Fruit fly (Drosophila melanogaster) whole organism, embryonic: ENCODE results near the gene HDAC6.

ENCODE experiments used
- Aef1 ChIP-seq: fragments of 200-800 bp; sonication (Bioruptor generic); IDR thresholded peaks from 3 replicates; pipeline ENCODE4 v1.3.6; 2022; ENCODE audit warnings: missing biosample characterization, missing genetic modification characterization
- Asciz ChIP-seq: fragments of 200-800 bp; sonication (Bioruptor generic); optimal IDR thresholded peaks from 2 replicates; lab custom pipeline; 2017; ENCODE audit warnings: missing biosample characterization, mild to moderate bottlenecking, missing genetic modification characterization, missing genetic modification reagents
- CG10462 ChIP-seq: fragments of 200-800 bp; sonication (Bioruptor generic); optimal IDR thresholded peaks from 2 replicates; lab custom pipeline; 2016; ENCODE audit warnings: missing biosample characterization, missing genetic modification characterization
- CG10543 ChIP-seq: fragments of 200-800 bp; sonication (Bioruptor generic); optimal IDR thresholded peaks from 3 replicates; lab custom pipeline; 2017; ENCODE audit warnings: missing biosample characterization, mild to moderate bottlenecking, missing genetic modification characterization, moderate library complexity
- CG10654 ChIP-seq: fragments of 200-800 bp; sonication (Bioruptor generic); optimal IDR thresholded peaks from 2 replicates; lab custom pipeline; 2016; ENCODE audit warnings: missing biosample characterization, missing genetic modification characterization
- CG11695 ChIP-seq: fragments of 200-800 bp; sonication (Bioruptor generic); IDR thresholded peaks from 3 replicates; pipeline ENCODE4 v1.3.6; 2022; ENCODE audit warnings: missing biosample characterization, missing genetic modification characterization
- CG12104 ChIP-seq: fragments of 200-800 bp; sonication (Bioruptor generic); optimal IDR thresholded peaks from 3 replicates; lab custom pipeline; 2016; ENCODE audit warnings: missing biosample characterization, missing genetic modification characterization
- CG12769 ChIP-seq: fragments of 200-800 bp; sonication (Bioruptor generic); optimal IDR thresholded peaks from 2 replicates; lab custom pipeline; 2019; ENCODE audit warnings: missing biosample characterization, mild to moderate bottlenecking, missing genetic modification characterization, moderate library complexity
- CG13296 ChIP-seq: fragments of 200-800 bp; sonication (Bioruptor generic); optimal IDR thresholded peaks from 3 replicates; lab custom pipeline; 2018; ENCODE audit warnings: missing biosample characterization, mild to moderate bottlenecking, missing genetic modification characterization
- CG13775 ChIP-seq: fragments of 200-800 bp; sonication (Bioruptor generic); optimal IDR thresholded peaks from 3 replicates; lab custom pipeline; 2017; ENCODE audit warnings: missing biosample characterization, mild to moderate bottlenecking, missing genetic modification characterization
- CG15514 ChIP-seq: fragments of 200-800 bp; sonication (Bioruptor generic); optimal IDR thresholded peaks from 3 replicates; lab custom pipeline; 2017; ENCODE audit warnings: missing biosample characterization, missing genetic modification characterization, mild to moderate bottlenecking, moderate library complexity, missing genetic modification reagents
- CG18764 ChIP-seq: fragments of 200-800 bp; sonication (Bioruptor generic); optimal IDR thresholded peaks from 3 replicates; lab custom pipeline; 2016; ENCODE audit warnings: missing biosample characterization, missing genetic modification characterization
- CG2712 ChIP-seq: fragments of 200-800 bp; optimal IDR thresholded peaks from 3 replicates; lab custom pipeline; 2019; ENCODE audit warnings: missing biosample characterization, mild to moderate bottlenecking, missing genetic modification characterization, moderate library complexity
- CG5953 ChIP-seq: fragments of 200-800 bp; sonication (Bioruptor generic); IDR thresholded peaks from 2 replicates; pipeline ENCODE4 v1.3.6; 2022; ENCODE audit warnings: missing biosample characterization, missing genetic modification characterization
- CG6683 ChIP-seq: fragments of 200-800 bp; sonication (Bioruptor generic); optimal IDR thresholded peaks from 2 replicates; lab custom pipeline; 2017; ENCODE audit warnings: missing biosample characterization, mild to moderate bottlenecking, missing genetic modification characterization, missing genetic modification reagents
- CG6765 ChIP-seq: fragments of 200-800 bp; sonication (Bioruptor generic); optimal IDR thresholded peaks from 3 replicates; lab custom pipeline; 2017; ENCODE audit warnings: missing biosample characterization, mild to moderate bottlenecking, missing genetic modification characterization
- CG7839 ChIP-seq: fragments of 200-800 bp; sonication (Bioruptor generic); optimal IDR thresholded peaks from 3 replicates; lab custom pipeline; 2018; ENCODE audit warnings: missing biosample characterization, mild to moderate bottlenecking, missing genetic modification characterization, moderate library complexity
- CG8388 ChIP-seq: fragments of 200-800 bp; sonication (Bioruptor generic); optimal IDR thresholded peaks from 2 replicates; lab custom pipeline; 2019; ENCODE audit warnings: missing biosample characterization, mild to moderate bottlenecking, missing genetic modification characterization, moderate library complexity
- CG8924 ChIP-seq: fragments of 200-800 bp; optimal IDR thresholded peaks from 3 replicates; lab custom pipeline; 2019; ENCODE audit warnings: missing biosample characterization, mild to moderate bottlenecking, missing genetic modification characterization, moderate library complexity
- CG9215 ChIP-seq: fragments of 200-800 bp; sonication (Bioruptor generic); IDR thresholded peaks from 2 replicates; pipeline ENCODE4 v1.3.6; 2022; ENCODE audit warnings: missing biosample characterization, missing genetic modification characterization
- D19B ChIP-seq: fragments of 200-800 bp; sonication (Bioruptor generic); optimal IDR thresholded peaks from 2 replicates; lab custom pipeline; 2017; ENCODE audit warnings: missing biosample characterization, mild to moderate bottlenecking, missing genetic modification characterization
- Dip3 ChIP-seq: fragments of 200-800 bp; sonication (Bioruptor generic); optimal IDR thresholded peaks from 3 replicates; lab custom pipeline; 2016; ENCODE audit warnings: missing biosample characterization, missing genetic modification characterization
- E2f2 ChIP-seq: fragments of 200-800 bp; sonication (Bioruptor generic); IDR thresholded peaks from 2 replicates; pipeline ENCODE4 v1.3.6; 2022; ENCODE audit warnings: missing biosample characterization, missing genetic modification characterization
- Eip74EF ChIP-seq, 2 experiments: fragments of 200-800 bp in 1 of 2; fragments of >200 bp in 1 of 2; sonication (Bioruptor generic) in 1 of 2; optimal IDR thresholded peaks; 2 replicates each; lab custom pipeline; 2017 to 2019; ENCODE audit warnings: missing biosample characterization in 2 of 2, missing genetic modification characterization in 2 of 2, mild to moderate bottlenecking in 1 of 2, moderate library complexity in 1 of 2
- Hey ChIP-seq: fragments of 200-800 bp; sonication (Bioruptor generic); optimal IDR thresholded peaks from 3 replicates; lab custom pipeline; 2018; ENCODE audit warnings: missing biosample characterization, mild to moderate bottlenecking, missing genetic modification characterization
- Hmr ChIP-seq: fragments of 200-800 bp; sonication (Bioruptor generic); optimal IDR thresholded peaks from 3 replicates; lab custom pipeline; 2017; ENCODE audit warnings: mild to moderate bottlenecking, missing biosample characterization, missing genetic modification reagents, missing genetic modification characterization
- MBD-R2 ChIP-seq: fragments of 200-800 bp; sonication (Bioruptor generic); IDR thresholded peaks from 2 replicates; pipeline ENCODE4 v1.3.6; 2022; ENCODE audit warnings: missing biosample characterization, missing genetic modification characterization
- Nf-YA ChIP-seq: fragments of 200-800 bp; sonication (Bioruptor generic); IDR thresholded peaks from 2 replicates; pipeline ENCODE4 v1.3.6; 2022; ENCODE audit warnings: missing biosample characterization, missing genetic modification characterization
- Vsx1 ChIP-seq: fragments of 200-800 bp; sonication (Bioruptor generic); optimal IDR thresholded peaks from 2 replicates; lab custom pipeline; 2017; ENCODE audit warnings: missing biosample characterization, mild to moderate bottlenecking, missing genetic modification characterization, missing genetic modification reagents
- ab ChIP-seq: fragments of 200-800 bp; sonication (Bioruptor generic); optimal IDR thresholded peaks from 2 replicates; lab custom pipeline; 2016; ENCODE audit warnings: missing biosample characterization, missing genetic modification characterization
- az2 ChIP-seq: fragments of 200-800 bp; sonication (Bioruptor generic); optimal IDR thresholded peaks from 3 replicates; lab custom pipeline; 2016; ENCODE audit warnings: missing biosample characterization, missing genetic modification characterization
- chm ChIP-seq: fragments of 200-800 bp; sonication (Bioruptor generic); IDR thresholded peaks from 2 replicates; pipeline ENCODE4 v1.3.6; 2022; ENCODE audit warnings: missing biosample characterization, missing genetic modification characterization
- dpn ChIP-seq, 2 experiments: fragments of 200-800 bp; sonication (Bioruptor generic); optimal IDR thresholded peaks; 3 replicates each; lab custom pipeline; 2016; ENCODE audit warnings: missing biosample characterization in 2 of 2, missing genetic modification characterization in 2 of 2
- ewg ChIP-seq: fragments of 200-800 bp; sonication (Bioruptor generic); optimal IDR thresholded peaks from 3 replicates; lab custom pipeline; 2017; ENCODE audit warnings: mild to moderate bottlenecking, missing biosample characterization, missing genetic modification reagents, missing genetic modification characterization
- gce ChIP-seq: fragments of 200-800 bp; sonication (Bioruptor generic); IDR thresholded peaks from 3 replicates; pipeline ENCODE4 v1.3.6; 2022; ENCODE audit warnings: missing biosample characterization, missing genetic modification characterization
- gem ChIP-seq: fragments of 200-800 bp; sonication (Bioruptor generic); optimal IDR thresholded peaks from 2 replicates; lab custom pipeline; 2019; ENCODE audit warnings: missing biosample characterization, mild to moderate bottlenecking, missing genetic modification characterization, moderate library complexity
- ind ChIP-seq: fragments of 200-800 bp; sonication (Bioruptor generic); optimal IDR thresholded peaks from 3 replicates; lab custom pipeline; 2016; ENCODE audit warnings: missing biosample characterization, missing genetic modification characterization
- lilli ChIP-seq: fragments of 200-800 bp; sonication (Bioruptor generic); optimal IDR thresholded peaks from 3 replicates; lab custom pipeline; 2016; ENCODE audit warnings: missing biosample characterization, missing genetic modification characterization
- mirr ChIP-seq: fragments of 200-800 bp; sonication (Bioruptor generic); optimal IDR thresholded peaks from 3 replicates; lab custom pipeline; 2018; ENCODE audit warnings: missing biosample characterization, mild to moderate bottlenecking, missing genetic modification characterization
- oc ChIP-seq: fragments of 200-800 bp; sonication (Bioruptor generic); optimal IDR thresholded peaks from 2 replicates; lab custom pipeline; 2018; ENCODE audit warnings: missing biosample characterization, mild to moderate bottlenecking, missing genetic modification characterization, moderate library complexity
- org-1 ChIP-seq: fragments of 200-800 bp; sonication (Bioruptor generic); optimal IDR thresholded peaks from 2 replicates; lab custom pipeline; 2017; ENCODE audit warnings: missing biosample characterization, missing genetic modification characterization
- pb ChIP-seq: fragments of 200-800 bp; sonication (Bioruptor generic); optimal IDR thresholded peaks from 3 replicates; lab custom pipeline; 2016; ENCODE audit warnings: missing biosample characterization, missing genetic modification characterization
- phol ChIP-seq: fragments of 200-800 bp; sonication (Bioruptor generic); optimal IDR thresholded peaks from 3 replicates; lab custom pipeline; 2018; ENCODE audit warnings: missing biosample characterization, mild to moderate bottlenecking, missing genetic modification characterization, moderate library complexity
- schlank ChIP-seq: fragments of 200-800 bp; sonication (Bioruptor generic); optimal IDR thresholded peaks from 2 replicates; lab custom pipeline; 2018; ENCODE audit warnings: missing biosample characterization, mild to moderate bottlenecking, missing genetic modification characterization
- sens ChIP-seq: fragments of 200-800 bp; sonication (Bioruptor generic); peaks from one replicate; lab custom pipeline; 2016; ENCODE audit warnings: missing biosample characterization, missing genetic modification characterization
- sima ChIP-seq: fragments of 200-800 bp; sonication (Bioruptor generic); optimal IDR thresholded peaks from 2 replicates; lab custom pipeline; 2016; ENCODE audit warnings: missing biosample characterization, missing genetic modification characterization
- sisA ChIP-seq: fragments of 200-800 bp; sonication (Bioruptor generic); IDR thresholded peaks from 2 replicates; pipeline ENCODE4 v1.3.6; 2022; ENCODE audit warnings: missing biosample characterization, missing genetic modification characterization
- tio ChIP-seq: fragments of 200-800 bp; sonication (Bioruptor generic); optimal IDR thresholded peaks from 2 replicates; lab custom pipeline; 2017; ENCODE audit warnings: missing biosample characterization, missing genetic modification characterization, inconsistent platforms
- tup ChIP-seq: fragments of 200-800 bp; sonication (Bioruptor generic); optimal IDR thresholded peaks from 2 replicates; lab custom pipeline; 2016; ENCODE audit warnings: missing biosample characterization, mild to moderate bottlenecking, missing genetic modification characterization, moderate library complexity

Gene HDAC6

dm6 chrX:15296969-15297816 lies 35.9 kb upstream of the HDAC6 start, which contains the start of gene gce (continued):
- no peak for TF ChIP-seq sima (GFP tag; lab: Kevin White, UChicago)
- TF ChIP-seq Dip3 = no peak
- no peak for TF ChIP-seq sisA
- peak; percentile 75 for TF ChIP-seq CG7839 (tag; lab: Kevin White, UChicago)
- peak in 1 of 2 experiments; percentile 67 for TF ChIP-seq Eip74EF (GFP tag; optimal IDR thresholded peaks at IDR 0.05; lab: Kevin White, UChicago)
- TF ChIP-seq dpn (GFP tag; optimal IDR thresholded peaks at IDR 0.05; lab: Kevin White, UChicago) = no peak
- TF ChIP-seq CG10543 (GFP tag; lab: Kevin White, UChicago) = peak; percentile 38
- no peak for TF ChIP-seq chm (GFP tag; lab: Robert Waterston, UW)
- TF ChIP-seq az2 (GFP tag; lab: Kevin White, UChicago) = no peak
- peak; percentile 48 for TF ChIP-seq CG6765 (GFP tag; lab: Kevin White, UChicago)
- no peak for TF ChIP-seq tup (GFP tag; lab: Kevin White, UChicago)
- no peak for TF ChIP-seq oc
- peak; percentile 19 for TF ChIP-seq CG10654 (GFP tag; lab: Kevin White, UChicago)
- peak; percentile 43 for TF ChIP-seq D19B
- TF ChIP-seq E2f2 (GFP tag; lab: Robert Waterston, UW) = peak; percentile 13; the same call in 1 of the 2 replicates
- peak; percentile 75 for TF ChIP-seq sens
- TF ChIP-seq schlank (tag; lab: Kevin White, UChicago) = no peak
- TF ChIP-seq CG5953 (GFP tag; lab: Robert Waterston, UW) = peak; percentile 8; the same call in 1 of the 2 replicates
- TF ChIP-seq tio (GFP tag; lab: Kevin White, UChicago) = peak; percentile 52
- TF ChIP-seq CG8388 (GFP tag; lab: Kevin White, UChicago) = peak; percentile 18
- TF ChIP-seq Nf-YA (GFP tag; lab: Robert Waterston, UW) = no peak
- no peak for TF ChIP-seq ab (GFP tag; lab: Kevin White, UChicago)
- peak; percentile 43 for TF ChIP-seq ewg (GFP tag; lab: Kevin White, UChicago)
- peak; percentile 46 for TF ChIP-seq CG12104 (GFP tag; lab: Kevin White, UChicago)
- 0 out of 2 replicates have a peak, but pooled peaks have one; percentile 5 for TF ChIP-seq MBD-R2
- peak; percentile 47 for TF ChIP-seq org-1 (GFP tag; lab: Kevin White, UChicago)
- no peak for TF ChIP-seq Hey (tag; lab: Kevin White, UChicago)
- no peak for TF ChIP-seq CG10462 (GFP tag; lab: Kevin White, UChicago)
- peak; percentile 10 for TF ChIP-seq lilli (GFP tag; lab: Kevin White, UChicago)
- TF ChIP-seq CG6683 (GFP tag; lab: Kevin White, UChicago) = peak; percentile 36
- peak; percentile 47 for TF ChIP-seq CG13775
- peak; percentile 65 for TF ChIP-seq CG8924 (tag; lab: Kevin White, UChicago)
- peak; percentile 54 for TF ChIP-seq phol (tag; lab: Kevin White, UChicago)
- TF ChIP-seq CG18764 (GFP tag; lab: Kevin White, UChicago) = no peak
- peak; percentile 8 for TF ChIP-seq CG15514 (GFP tag; lab: Kevin White, UChicago)
- peak; percentile 36 for TF ChIP-seq mirr
- TF ChIP-seq Vsx1 (GFP tag; lab: Kevin White, UChicago) = peak; percentile 8
- peak; percentile 62 for TF ChIP-seq Hmr (GFP tag; lab: Kevin White, UChicago)
- TF ChIP-seq CG13296 (GFP tag; lab: Kevin White, UChicago) = peak; percentile 52
- no peak for TF ChIP-seq pb (GFP tag; lab: Kevin White, UChicago)
- TF ChIP-seq Asciz = peak; percentile 21
- peak; percentile 34 for TF ChIP-seq CG9215
- peak; percentile 60 for TF ChIP-seq CG2712 (tag; lab: Kevin White, UChicago)
- peak; percentile 52 for TF ChIP-seq ind (GFP tag; lab: Kevin White, UChicago)
- TF ChIP-seq Aef1 (GFP tag; lab: Robert Waterston, UW) = no peak
- peak; percentile 54; the same call in 2 of the 3 replicates for TF ChIP-seq CG11695 (GFP tag; lab: Robert Waterston, UW)
- peak; percentile 58 for TF ChIP-seq CG12769 (tag; lab: Kevin White, UChicago)
- peak; percentile 78 for TF ChIP-seq gem
- TF ChIP-seq gce (GFP tag; lab: Robert Waterston, UW) = peak; percentile 71; the same call in 1 of the 3 replicates
